Worm (Caenorhabditis elegans) whole organism, L1 larva: ENCODE measurements around the gene hog-1.

Experiments used
- C34B4.2 ChIP-seq: sonication (generic microtip); optimal IDR thresholded peaks from 2 replicates; lab custom pipeline; 2017; ENCODE audit warnings: mild to moderate bottlenecking, missing genetic modification characterization, missing compliant biosample characterization
- Y116A8C.19 ChIP-seq: sonication (generic microtip); optimal IDR thresholded peaks from 2 replicates; lab custom pipeline; 2016; ENCODE audit warnings: missing compliant biosample characterization, missing genetic modification characterization, borderline replicate concordance
- aha-1 ChIP-seq: fragments of 150-350 bp; optimal IDR thresholded peaks from 2 replicates; lab custom pipeline; 2014; ENCODE audit warnings: missing biosample characterization, missing genetic modification characterization
- alr-1 ChIP-seq: fragments of 200-800 bp; sonication (Bioruptor generic); optimal IDR thresholded peaks from 2 replicates; lab custom pipeline; 2018; ENCODE audit warnings: borderline replicate concordance, mild to moderate bottlenecking, missing genetic modification characterization, missing compliant biosample characterization
- aly-2 ChIP-seq: fragments of 150-350 bp; optimal IDR thresholded peaks from 2 replicates; lab custom pipeline; 2014; ENCODE audit warnings: missing biosample characterization, missing genetic modification characterization
- blmp-1 ChIP-seq: fragments of 150-350 bp; optimal IDR thresholded peaks from 2 replicates; lab custom pipeline; 2014; ENCODE audit warnings: missing biosample characterization, missing genetic modification characterization
- ceh-63 ChIP-seq: fragments of 200-800 bp; sonication (Bioruptor generic); optimal IDR thresholded peaks from 2 replicates; lab custom pipeline; 2018; ENCODE audit warnings: mild to moderate bottlenecking, missing genetic modification characterization, missing compliant biosample characterization
- ceh-82 ChIP-seq, 3 experiments: fragments of 150-350 bp in 1 of 3; sonication (generic microtip) in 2 of 3; optimal IDR thresholded peaks; 2 replicates each; lab custom pipeline; 2014 to 2017; ENCODE audit warnings: missing biosample characterization in 3 of 3, missing genetic modification characterization in 3 of 3
- ceh-90 ChIP-seq: sonication (generic microtip); optimal IDR thresholded peaks from 2 replicates; lab custom pipeline; 2016; ENCODE audit warnings: missing genetic modification characterization, missing compliant biosample characterization
- efl-1 ChIP-seq, 4 experiments: fragments of 150-350 bp; optimal IDR thresholded peaks in 3 of 4; peaks in 1 of 4; 1 replicate in 1 of 4; 2 replicates in 3 of 4; lab custom pipeline; 2014; ENCODE audit warnings: missing biosample characterization in 2 of 4, missing genetic modification characterization in 2 of 4, missing genetic modification reagents in 2 of 4
- egl-13 ChIP-seq: sonication (generic microtip); optimal IDR thresholded peaks from 2 replicates; lab custom pipeline; 2016; ENCODE audit warnings: missing genotype, missing genetic modification reagents, missing genetic modification characterization, missing compliant biosample characterization
- fkh-10 ChIP-seq: sonication (generic microtip); optimal IDR thresholded peaks from 2 replicates; lab custom pipeline; 2017; ENCODE audit warnings: missing biosample characterization, missing genetic modification reagents, missing genetic modification characterization
- isw-1 ChIP-seq: fragments of 200-800 bp; sonication (Bioruptor generic); IDR thresholded peaks from 2 replicates; pipeline ENCODE4 v1.3.6; 2022; ENCODE audit warnings: missing genetic modification characterization, missing compliant biosample characterization
- lin-13 ChIP-seq: fragments of 150-350 bp; optimal IDR thresholded peaks from 2 replicates; lab custom pipeline; 2014; ENCODE audit warnings: missing biosample characterization, missing genetic modification reagents, missing genetic modification characterization
- lin-14 ChIP-seq: fragments of 200-800 bp; sonication (Bioruptor generic); optimal IDR thresholded peaks from 2 replicates; lab custom pipeline; 2018; ENCODE audit warnings: mild to moderate bottlenecking, missing genetic modification characterization, moderate library complexity, missing compliant biosample characterization
- lin-35 ChIP-seq, 2 experiments: fragments of 150-350 bp; optimal IDR thresholded peaks; 2 replicates each; lab custom pipeline; 2014; ENCODE audit warnings: missing biosample characterization in 2 of 2, missing genetic modification characterization in 2 of 2, missing genetic modification reagents in 2 of 2
- nhr-11 ChIP-seq: fragments of 150-350 bp; optimal IDR thresholded peaks from 2 replicates; lab custom pipeline; 2014; ENCODE audit warnings: missing biosample characterization, missing genetic modification characterization
- nhr-19 ChIP-seq: fragments of 200-800 bp; sonication (Bioruptor generic); conservative IDR thresholded peaks from 2 replicates; pipeline ENCODE4 v1.3.6; 2022; ENCODE audit warnings: missing genetic modification characterization, missing compliant biosample characterization
- nhr-20 ChIP-seq: sonication (generic microtip); optimal IDR thresholded peaks from 2 replicates; lab custom pipeline; 2016; ENCODE audit warnings: mild to moderate bottlenecking, missing genetic modification characterization, missing compliant biosample characterization
- nhr-28 ChIP-seq: fragments of 150-350 bp; optimal IDR thresholded peaks from 2 replicates; lab custom pipeline; 2014; ENCODE audit warnings: missing biosample characterization, missing genetic modification characterization
- nhr-47 ChIP-seq: sonication (generic microtip); optimal IDR thresholded peaks from 2 replicates; lab custom pipeline; 2016; ENCODE audit warnings: mild to moderate bottlenecking, missing genetic modification characterization, moderate library complexity, missing compliant biosample characterization
- nhr-71 ChIP-seq: sonication (generic microtip); optimal IDR thresholded peaks from 2 replicates; lab custom pipeline; 2016; ENCODE audit warnings: mild to moderate bottlenecking, missing genetic modification characterization, moderate library complexity, missing compliant biosample characterization
- nhr-77 ChIP-seq: fragments of 150-350 bp; optimal IDR thresholded peaks from 2 replicates; lab custom pipeline; 2014; ENCODE audit warnings: missing biosample characterization, missing genetic modification characterization
- nhr-84 ChIP-seq: sonication (generic microtip); optimal IDR thresholded peaks from 2 replicates; lab custom pipeline; 2017; ENCODE audit warnings: missing biosample characterization, missing genetic modification characterization
- nhr-90 ChIP-seq: sonication (generic microtip); optimal IDR thresholded peaks from 2 replicates; lab custom pipeline; 2016; ENCODE audit warnings: mild to moderate bottlenecking, missing genetic modification characterization, missing compliant biosample characterization; ENCODE audit not compliant: poor library complexity
- rnt-1 ChIP-seq: sonication (generic microtip); optimal IDR thresholded peaks from 2 replicates; lab custom pipeline; 2016; ENCODE audit warnings: mild to moderate bottlenecking, missing genetic modification characterization, moderate library complexity, missing compliant biosample characterization
- skn-1 ChIP-seq: fragments of 150-350 bp; optimal IDR thresholded peaks from 2 replicates; lab custom pipeline; 2014; ENCODE audit warnings: missing biosample characterization, missing genetic modification characterization
- sup-37 ChIP-seq: fragments of 200-800 bp; sonication (Bioruptor generic); optimal IDR thresholded peaks from 2 replicates; lab custom pipeline; 2018; ENCODE audit warnings: mild to moderate bottlenecking, missing genetic modification characterization, missing compliant biosample characterization
- swsn-7 ChIP-seq: sonication (generic microtip); optimal IDR thresholded peaks from 2 replicates; lab custom pipeline; 2016; ENCODE audit warnings: missing genetic modification characterization, missing compliant biosample characterization
- tbx-2 ChIP-seq: sonication (generic microtip); optimal IDR thresholded peaks from 2 replicates; lab custom pipeline; 2016; ENCODE audit warnings: missing genetic modification characterization, missing compliant biosample characterization
- tlp-1 ChIP-seq: fragments of 150-350 bp; optimal IDR thresholded peaks from 2 replicates; lab custom pipeline; 2014; ENCODE audit warnings: missing biosample characterization, missing genetic modification characterization
- unc-130 ChIP-seq: fragments of 150-350 bp; optimal IDR thresholded peaks from 2 replicates; lab custom pipeline; 2017; ENCODE audit warnings: missing biosample characterization, missing genetic modification characterization, inconsistent platforms
- unc-62 ChIP-seq: fragments of 150-350 bp; optimal IDR thresholded peaks from 2 replicates; lab custom pipeline; 2014; ENCODE audit warnings: missing biosample characterization, missing genetic modification reagents, missing genetic modification characterization
- unc-86 ChIP-seq: sonication (generic microtip); optimal IDR thresholded peaks from 2 replicates; lab custom pipeline; 2016; ENCODE audit warnings: missing genetic modification characterization, missing compliant biosample characterization
- zag-1 ChIP-seq: fragments of 150-350 bp; optimal IDR thresholded peaks from 2 replicates; lab custom pipeline; 2014; ENCODE audit warnings: missing biosample characterization, missing genetic modification characterization
- zip-4 ChIP-seq: fragments of 200-800 bp; sonication (Bioruptor generic); optimal IDR thresholded peaks from 2 replicates; lab custom pipeline; 2018; ENCODE audit warnings: mild to moderate bottlenecking, missing genetic modification characterization, moderate library complexity, missing compliant biosample characterization

Gene hog-1

ce11 chrX:5854163-5854451 is at the start of gene hog-1:
Gene hog-1 (minus strand): TSS chrX:5854263.
- no peak for TF ChIP-seq aly-2 (tag; lab: Kevin White, UChicago)
- no peak for TF ChIP-seq alr-1 (tag; lab: Kevin White, UChicago)
- TF ChIP-seq nhr-90: no peak
- TF ChIP-seq nhr-20 (tag; lab: Kevin White, UChicago): no peak
- no peak for TF ChIP-seq nhr-84 (tag; lab: Kevin White, UChicago)
- no peak for TF ChIP-seq ceh-90 (tag; lab: Kevin White, UChicago)
- no peak for TF ChIP-seq nhr-47 (tag; lab: Kevin White, UChicago)
- TF ChIP-seq swsn-7 (tag; lab: Kevin White, UChicago): no peak
- TF ChIP-seq sup-37 (GFP tag; lab: Kevin White, UChicago): no peak
- TF ChIP-seq ceh-63 (GFP tag; lab: Kevin White, UChicago): no peak
- TF ChIP-seq egl-13 (tag; lab: Kevin White, UChicago): no peak
- no peak for TF ChIP-seq tbx-2 (tag; lab: Kevin White, UChicago)
- no peak for TF ChIP-seq nhr-28 (tag; lab: Kevin White, UChicago)
- no peak for TF ChIP-seq isw-1 (GFP tag; lab: Robert Waterston, UW)
- TF ChIP-seq tlp-1 (tag; lab: Kevin White, UChicago): no peak
- TF ChIP-seq aha-1 (tag; lab: Kevin White, UChicago): no peak
- no peak for TF ChIP-seq fkh-10 (GFP tag; lab: Kevin White, UChicago)
- no peak for TF ChIP-seq nhr-11

- no peak for TF ChIP-seq efl-1 (optimal IDR thresholded peaks at IDR 0.05; lab: Kevin White, UChicago)
- peak in 1 of 2 experiments; percentile 83 for TF ChIP-seq efl-1 (GFP tag; optimal IDR thresholded peaks at IDR 0.05 in 1 of 2; lab: Kevin White, UChicago)
- TF ChIP-seq C34B4.2: no peak
- TF ChIP-seq nhr-28 (tag; lab: Kevin White, UChicago): no peak
- TF ChIP-seq nhr-19 (GFP tag; lab: Robert Waterston, UW): no peak
- TF ChIP-seq zip-4 (GFP tag; lab: Kevin White, UChicago): no peak
- TF ChIP-seq, all 84 proteins: peak for 1
These were observed 47.4 kb upstream of the hog-1 start for ce11 chrX:5901499-5901898.

DNA sequence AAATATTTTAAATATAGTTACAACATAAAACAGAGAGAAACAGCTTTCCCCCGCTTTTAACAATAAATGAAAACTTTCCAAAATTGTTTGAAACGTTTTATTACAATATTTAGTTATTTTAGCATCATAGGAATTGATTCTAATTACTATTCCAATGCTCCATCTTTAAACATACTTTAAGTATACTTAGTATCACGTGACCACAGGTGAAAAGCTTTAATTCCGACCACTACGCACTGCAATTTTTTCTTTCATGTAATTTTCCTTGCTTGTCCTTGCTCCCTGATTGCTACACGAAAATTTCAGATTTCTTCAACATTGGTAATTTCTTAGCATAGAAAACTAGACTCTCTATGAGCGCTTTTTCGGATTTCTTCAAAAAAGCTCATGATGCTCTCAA is 43.0 kb upstream of the hog-1 start, which contains the start of gene tbc-16:
Gene tbc-16 (plus strand): TSS at position 301 of the 400 bp plus-strand sequence.
- TF ChIP-seq skn-1 (tag; lab: Kevin White, UChicago): no peak
- no peak for TF ChIP-seq lin-35 (GFP tag; optimal IDR thresholded peaks at IDR 0.05; lab: Kevin White, UChicago)
- no peak for TF ChIP-seq ceh-90 (tag; lab: Kevin White, UChicago)
- no peak for TF ChIP-seq nhr-90
- no peak for TF ChIP-seq Y116A8C.19 (tag; lab: Kevin White, UChicago)
- no peak for TF ChIP-seq lin-13
- no peak for TF ChIP-seq ceh-82 (tag; optimal IDR thresholded peaks at IDR 0.05; lab: Kevin White, UChicago)
- TF ChIP-seq nhr-77 (tag; lab: Kevin White, UChicago): no peak
- TF ChIP-seq lin-14: no peak
- TF ChIP-seq rnt-1 (tag; lab: Kevin White, UChicago): no peak
- no peak for TF ChIP-seq unc-62
- no peak for TF ChIP-seq unc-130 (tag; lab: Kevin White, UChicago)
- TF ChIP-seq swsn-7 (tag; lab: Kevin White, UChicago): no peak
- no peak for TF ChIP-seq zag-1

ce11 chrX:5896001-5896400 is 41.9 kb upstream of the hog-1 start:
- peak; percentile 51 for TF ChIP-seq tbx-2 (tag; lab: Kevin White, UChicago)
- no peak for TF ChIP-seq nhr-19 (GFP tag; lab: Robert Waterston, UW)
- no peak for TF ChIP-seq aha-1 (tag; lab: Kevin White, UChicago)
- TF ChIP-seq nhr-71: peak; percentile 14
- peak; percentile 32 for TF ChIP-seq unc-86 (tag; lab: Kevin White, UChicago)
- no peak for TF ChIP-seq blmp-1 (tag; lab: Kevin White, UChicago)
- TF ChIP-seq lin-14: peak; percentile 72
- peak; percentile 95 for TF ChIP-seq fkh-10 (GFP tag; lab: Kevin White, UChicago)
